Worm (Caenorhabditis elegans): ENCODE data around the gene pcs-1.

ce11 chrII:11620630-11621246 lies 43.2 kb upstream of the pcs-1 start:
- TF ChIP-seq dao-5 (tag; optimal IDR thresholded peaks at IDR 0.05), result no peak
- no peak for TF ChIP-seq him-1 (tag; optimal IDR thresholded peaks at IDR 0.05)
